Worm (Caenorhabditis elegans): ENCODE data around the gene F58G1.8.

The F58G1.8 gene

ce11 chrII:12895078-12895670, 30.3 kb downstream of the F58G1.8 start, which contains the start of the genes clec-62 and clec-63:
Gene clec-62 (minus strand): TSS chrII:12895128.
Gene clec-63 (plus strand): TSS chrII:12895638.
- TF ChIP-seq unc-62 (GFP tag; optimal IDR thresholded peaks at IDR 0.05) (no peak), egl-27 (tag; optimal IDR thresholded peaks at IDR 0.05) (no peak), fos-1 (tag; optimal IDR thresholded peaks at IDR 0.05) (no peak), fkh-10 (GFP tag; optimal IDR thresholded peaks at IDR 0.05) (no peak), snpc-4 (tag; optimal IDR thresholded peaks at IDR 0.05) (no peak), jun-1 (tag; optimal IDR thresholded peaks at IDR 0.05) (peak; percentile 30), ceh-16 (tag; optimal IDR thresholded peaks at IDR 0.05) (no peak), elt-2 (tag; optimal IDR thresholded peaks at IDR 0.05) (peak; percentile 96), R02D3.7 (tag; optimal IDR thresholded peaks at IDR 0.05) (no peak), zag-1 (tag; optimal IDR thresholded peaks at IDR 0.05) (no peak), ztf-11 (tag; optimal IDR thresholded peaks at IDR 0.05) (no peak), nhr-76 (tag; optimal IDR thresholded peaks at IDR 0.05) (no peak), ZK546.5 (tag; optimal IDR thresholded peaks at IDR 0.05) (no peak), nhr-25 (tag; optimal IDR thresholded peaks at IDR 0.05) (no peak), mml-1 (tag; optimal IDR thresholded peaks at IDR 0.05) (no peak), pqm-1 (tag; optimal IDR thresholded peaks at IDR 0.05) (peak; percentile 72), ztf-4 (tag; optimal IDR thresholded peaks at IDR 0.05) (no peak), pha-4 (tag; optimal IDR thresholded peaks at IDR 0.05) (peak; percentile 39), ceh-82 (tag; optimal IDR thresholded peaks at IDR 0.05) (no peak), elt-1 (tag; optimal IDR thresholded peaks at IDR 0.05) (no peak), sea-2 (GFP tag; optimal IDR thresholded peaks at IDR 0.05) (no peak), ceh-9 (tag; optimal IDR thresholded peaks at IDR 0.05) (no peak), lin-15B (tag; optimal IDR thresholded peaks at IDR 0.05) (no peak)

ce11 chrII:12892407-12892806, 33.0 kb downstream of the F58G1.8 start:
- TF ChIP-seq elt-2 (tag; optimal IDR thresholded peaks at IDR 0.05) (peak; percentile 57), fkh-10 (GFP tag; optimal IDR thresholded peaks at IDR 0.05) (no peak), pqm-1 (tag; optimal IDR thresholded peaks at IDR 0.05) (peak; percentile 18), nhr-77 (tag; optimal IDR thresholded peaks at IDR 0.05) (no peak), nfya-1 (tag; optimal IDR thresholded peaks at IDR 0.05; ENCODE audit: insufficient read depth) (no peak), jun-1 (tag; optimal IDR thresholded peaks at IDR 0.05) (peak; percentile 26)

ce11 chrII:12888471-12888870, 37.0 kb downstream of the F58G1.8 start, which contains the start of gene F35C5.3:
Gene F35C5.3 (plus strand): TSS chrII:12888771.
- TF ChIP-seq egl-27 (tag; optimal IDR thresholded peaks at IDR 0.05) = no peak
- no peak for TF ChIP-seq ztf-11 (tag; optimal IDR thresholded peaks at IDR 0.05)
- no peak for TF ChIP-seq elt-1 (tag; optimal IDR thresholded peaks at IDR 0.05)
- TF ChIP-seq fkh-2 (tag; optimal IDR thresholded peaks at IDR 0.05) = no peak
- TF ChIP-seq ceh-9 (tag; optimal IDR thresholded peaks at IDR 0.05) = no peak
- no peak for TF ChIP-seq mdl-1 (tag; optimal IDR thresholded peaks at IDR 0.05)
- no peak for TF ChIP-seq nhr-76 (tag; optimal IDR thresholded peaks at IDR 0.05)
- no peak for TF ChIP-seq sea-2 (GFP tag; optimal IDR thresholded peaks at IDR 0.05)
- TF ChIP-seq skn-1 (tag; optimal IDR thresholded peaks at IDR 0.05) = no peak
- TF ChIP-seq eor-1 (tag; optimal IDR thresholded peaks at IDR 0.05) = no peak
- TF ChIP-seq fos-1 (tag; optimal IDR thresholded peaks at IDR 0.05) = no peak
- TF ChIP-seq mml-1 (tag; optimal IDR thresholded peaks at IDR 0.05) = no peak
- TF ChIP-seq ZK546.5 (tag; optimal IDR thresholded peaks at IDR 0.05) = no peak
- TF ChIP-seq elt-2 (tag; optimal IDR thresholded peaks at IDR 0.05) = no peak
- TF ChIP-seq nhr-67 (tag; optimal IDR thresholded peaks at IDR 0.05) = no peak

- TF ChIP-seq nhr-67 (tag; optimal IDR thresholded peaks at IDR 0.05) (no peak), nhr-23 (tag; optimal IDR thresholded peaks at IDR 0.05) (no peak), nhr-28 (tag; optimal IDR thresholded peaks at IDR 0.05) (no peak), lsy-12 (tag; optimal IDR thresholded peaks at IDR 0.05) (no peak)
Observed at ce11 chrII:12884972-12885371, 40.5 kb downstream of the F58G1.8 start, which contains the start of gene sra-14. Gene sra-14 (plus strand): TSS chrII:12885272.

- no peak for TF ChIP-seq snpc-4 (tag; optimal IDR thresholded peaks at IDR 0.05)
- TF ChIP-seq egl-5 (tag; optimal IDR thresholded peaks at IDR 0.05) = no peak
- no peak for TF ChIP-seq ztf-11 (tag; optimal IDR thresholded peaks at IDR 0.05)
- TF ChIP-seq ZK546.5 (tag; optimal IDR thresholded peaks at IDR 0.05) = no peak
Observed at ce11 chrII:12880406-12880805, 45.0 kb downstream of the F58G1.8 start, which contains the start of gene F35C5.1. Gene F35C5.1 (plus strand): TSS chrII:12880804.
